Fruit fly (Drosophila melanogaster) whole organism, embryonic: ENCODE measurements around the gene Karybeta3.
A peak's percentile ranks its signal among the peaks of the same experiment; 100 is the strongest.

ENCODE experiments used
- Atf6 ChIP-seq: fragments of 200-800 bp; sonication (Bioruptor generic); IDR thresholded peaks from 2 replicates; pipeline ENCODE4 v1.3.6; 2022; ENCODE audit warnings: missing biosample characterization, missing genetic modification characterization
- CG10267 ChIP-seq: fragments of 200-800 bp; sonication (Bioruptor generic); optimal IDR thresholded peaks from 2 replicates; lab custom pipeline; 2018; ENCODE audit warnings: missing biosample characterization, mild to moderate bottlenecking, missing genetic modification characterization, moderate library complexity
- CG11696 ChIP-seq: fragments of 200-800 bp; sonication (Bioruptor generic); IDR thresholded peaks from 2 replicates; pipeline ENCODE4 v1.3.6; 2022; ENCODE audit warnings: missing biosample characterization, missing genetic modification characterization
- CG12659 ChIP-seq: fragments of 200-800 bp; sonication (Bioruptor generic); optimal IDR thresholded peaks from 3 replicates; lab custom pipeline; 2017; ENCODE audit warnings: mild to moderate bottlenecking, missing biosample characterization, missing genetic modification reagents, missing genetic modification characterization
- CG14710 ChIP-seq: fragments of 200-800 bp; sonication (Bioruptor generic); optimal IDR thresholded peaks from 3 replicates; lab custom pipeline; 2019; ENCODE audit warnings: missing biosample characterization, mild to moderate bottlenecking, missing genetic modification characterization, moderate library complexity
- CG17829 ChIP-seq: fragments of 200-800 bp; optimal IDR thresholded peaks from 2 replicates; lab custom pipeline; 2019; ENCODE audit warnings: missing biosample characterization, mild to moderate bottlenecking, missing genetic modification characterization, moderate library complexity
- CG2129 ChIP-seq: fragments of 200-800 bp; sonication (Bioruptor generic); IDR thresholded peaks from 2 replicates; pipeline ENCODE4 v1.3.6; 2022; ENCODE audit warnings: missing biosample characterization, missing genetic modification characterization; ENCODE audit not compliant: partially characterized antibody
- CG2712 ChIP-seq: fragments of 200-800 bp; optimal IDR thresholded peaks from 3 replicates; lab custom pipeline; 2019; ENCODE audit warnings: missing biosample characterization, mild to moderate bottlenecking, missing genetic modification characterization, moderate library complexity
- CG30020 ChIP-seq: fragments of 200-800 bp; optimal IDR thresholded peaks from 2 replicates; lab custom pipeline; 2019; ENCODE audit warnings: missing biosample characterization, mild to moderate bottlenecking, missing genetic modification characterization, moderate library complexity
- CG34224 ChIP-seq: fragments of 200-800 bp; sonication (Bioruptor generic); IDR thresholded peaks from 3 replicates; pipeline ENCODE4 v1.3.6; 2022; ENCODE audit warnings: missing biosample characterization, missing genetic modification characterization; ENCODE audit not compliant: partially characterized antibody
- CG3995 ChIP-seq: fragments of 200-800 bp; sonication (Bioruptor generic); optimal IDR thresholded peaks from 3 replicates; lab custom pipeline; 2016; ENCODE audit warnings: missing biosample characterization, missing genetic modification characterization
- CG4617 ChIP-seq: fragments of 200-800 bp; sonication (Bioruptor generic); optimal IDR thresholded peaks from 3 replicates; lab custom pipeline; 2016; ENCODE audit warnings: missing biosample characterization, missing genetic modification characterization, borderline replicate concordance
- CG4820 ChIP-seq: fragments of 200-800 bp; sonication (Bioruptor generic); optimal IDR thresholded peaks from 3 replicates; lab custom pipeline; 2016; ENCODE audit warnings: missing biosample characterization, missing genetic modification characterization
- CG7357 ChIP-seq: fragments of 200-800 bp; sonication (Bioruptor generic); IDR thresholded peaks from 3 replicates; pipeline ENCODE4 v1.3.6; 2022; ENCODE audit warnings: missing biosample characterization, missing genetic modification characterization
- CG7745 ChIP-seq: fragments of 200-800 bp; sonication (Bioruptor generic); optimal IDR thresholded peaks from 2 replicates; lab custom pipeline; 2018; ENCODE audit warnings: missing biosample characterization, mild to moderate bottlenecking, missing genetic modification characterization, moderate library complexity
- CG7963 ChIP-seq: fragments of 200-800 bp; sonication (Bioruptor generic); IDR thresholded peaks from 3 replicates; pipeline ENCODE4 v1.3.6; 2022; ENCODE audit warnings: missing biosample characterization, missing genetic modification characterization; ENCODE audit not compliant: partially characterized antibody
- CG8924 ChIP-seq: fragments of 200-800 bp; optimal IDR thresholded peaks from 3 replicates; lab custom pipeline; 2019; ENCODE audit warnings: missing biosample characterization, mild to moderate bottlenecking, missing genetic modification characterization, moderate library complexity
- CG9876 ChIP-seq: fragments of 200-800 bp; sonication (Bioruptor generic); optimal IDR thresholded peaks from 2 replicates; lab custom pipeline; 2016; ENCODE audit warnings: missing biosample characterization, missing genetic modification characterization
- Dp ChIP-seq: fragments of 200-800 bp; sonication (Bioruptor generic); optimal IDR thresholded peaks from 2 replicates; lab custom pipeline; 2018; ENCODE audit warnings: missing biosample characterization, mild to moderate bottlenecking, missing genetic modification characterization, moderate library complexity
- Dref ChIP-seq: fragments of 200-800 bp; sonication (Bioruptor generic); IDR thresholded peaks from 2 replicates; pipeline ENCODE4 v1.3.6; 2022; ENCODE audit warnings: missing biosample characterization, missing genetic modification characterization
- E2f2 ChIP-seq: fragments of 200-800 bp; sonication (Bioruptor generic); IDR thresholded peaks from 2 replicates; pipeline ENCODE4 v1.3.6; 2022; ENCODE audit warnings: missing biosample characterization, missing genetic modification characterization
- Elba2 ChIP-seq: fragments of 200-800 bp; sonication (Bioruptor generic); optimal IDR thresholded peaks from 3 replicates; lab custom pipeline; 2016; ENCODE audit warnings: missing biosample characterization, missing genetic modification characterization
- H2.0 ChIP-seq: fragments of 200-800 bp; sonication (Bioruptor generic); IDR thresholded peaks from 2 replicates; pipeline ENCODE4 v1.3.6; 2022; ENCODE audit warnings: missing biosample characterization, missing genetic modification characterization
- Med ChIP-seq: fragments of 200-800 bp; sonication (Bioruptor generic); peaks from one replicate; lab custom pipeline; 2016; ENCODE audit warnings: missing biosample characterization, missing genetic modification characterization, mild to moderate bottlenecking, inconsistent platforms, moderate library complexity
- Myb ChIP-seq: fragments of 200-800 bp; sonication (Bioruptor generic); optimal IDR thresholded peaks from 2 replicates; lab custom pipeline; 2016; ENCODE audit warnings: missing biosample characterization, missing genetic modification characterization
- Scr ChIP-seq: fragments of 200-800 bp; sonication (Bioruptor generic); IDR thresholded peaks from 2 replicates; pipeline ENCODE4 v1.3.6; 2022; ENCODE audit warnings: missing biosample characterization, missing genetic modification characterization; ENCODE audit not compliant: partially characterized antibody
- Sin3A ChIP-seq: fragments of >200 bp; optimal IDR thresholded peaks from 2 replicates; lab custom pipeline; 2018
- Sry-β ChIP-seq: fragments of 200-800 bp; sonication (Bioruptor generic); optimal IDR thresholded peaks from 2 replicates; lab custom pipeline; 2018; ENCODE audit warnings: missing biosample characterization, mild to moderate bottlenecking, missing genetic modification characterization, moderate library complexity
- Sry-δ ChIP-seq: fragments of 200-800 bp; sonication (Bioruptor generic); optimal IDR thresholded peaks from 2 replicates; lab custom pipeline; 2016; ENCODE audit warnings: missing biosample characterization, missing genetic modification characterization
- Stat92E ChIP-seq, 3 experiments: fragments of >200 bp in 2 of 3; fragments of 200-800 bp in 1 of 3; sonication (Bioruptor generic) in 1 of 3; optimal IDR thresholded peaks; 2 replicates each; lab custom pipeline; 2017 to 2019; ENCODE audit warnings: missing biosample characterization in 3 of 3, missing genetic modification characterization in 3 of 3, mild to moderate bottlenecking in 1 of 3, moderate library complexity in 1 of 3
- ato ChIP-seq: fragments of 200-800 bp; sonication (Bioruptor generic); IDR thresholded peaks from 2 replicates; pipeline ENCODE4 v1.3.6; 2022; ENCODE audit warnings: missing biosample characterization, missing genetic modification characterization; ENCODE audit not compliant: partially characterized antibody
- bab2 ChIP-seq: fragments of 200-800 bp; sonication (Bioruptor generic); optimal IDR thresholded peaks from 2 replicates; lab custom pipeline; 2016; ENCODE audit warnings: missing biosample characterization, missing genetic modification characterization
- bcd ChIP-seq: fragments of 200-800 bp; sonication (Bioruptor generic); optimal IDR thresholded peaks from 2 replicates; lab custom pipeline; 2017; ENCODE audit warnings: missing biosample characterization, mild to moderate bottlenecking, missing genetic modification characterization
- chinmo ChIP-seq: fragments of 200-800 bp; sonication (Bioruptor generic); IDR thresholded peaks from 4 replicates; pipeline ENCODE4 v1.3.6; 2022; ENCODE audit warnings: missing biosample characterization, missing genetic modification characterization; ENCODE audit not compliant: partially characterized antibody
- chm ChIP-seq: fragments of 200-800 bp; sonication (Bioruptor generic); IDR thresholded peaks from 2 replicates; pipeline ENCODE4 v1.3.6; 2022; ENCODE audit warnings: missing biosample characterization, missing genetic modification characterization
- crp ChIP-seq, 2 experiments: fragments of 200-800 bp; sonication (Bioruptor generic); optimal IDR thresholded peaks; 2 replicates in 1 of 2; 3 replicates in 1 of 2; lab custom pipeline; 2017; ENCODE audit warnings: missing biosample characterization in 2 of 2, missing genetic modification characterization in 2 of 2, mild to moderate bottlenecking in 1 of 2, moderate library complexity in 1 of 2
- disco-r ChIP-seq: fragments of 200-800 bp; sonication (Bioruptor generic); optimal IDR thresholded peaks from 2 replicates; lab custom pipeline; 2016; ENCODE audit warnings: missing biosample characterization, missing genetic modification characterization
- grau ChIP-seq: fragments of 200-800 bp; optimal IDR thresholded peaks from 3 replicates; lab custom pipeline; 2019; ENCODE audit warnings: missing biosample characterization, mild to moderate bottlenecking, missing genetic modification characterization, moderate library complexity
- inv ChIP-seq: fragments of 200-800 bp; sonication (Bioruptor generic); IDR thresholded peaks from 2 replicates; pipeline ENCODE4 v1.3.6; 2022; ENCODE audit warnings: missing biosample characterization, missing genetic modification characterization; ENCODE audit not compliant: partially characterized antibody
- jigr1 ChIP-seq: fragments of 200-800 bp; sonication (Bioruptor generic); IDR thresholded peaks from 3 replicates; pipeline ENCODE4 v1.3.6; 2022; ENCODE audit warnings: missing biosample characterization, missing genetic modification characterization
- knrl ChIP-seq: fragments of 200-800 bp; sonication (Bioruptor generic); IDR thresholded peaks from 3 replicates; pipeline ENCODE4 v1.3.6; 2022; ENCODE audit warnings: missing biosample characterization, missing genetic modification characterization; ENCODE audit not compliant: partially characterized antibody
- nerfin-2 ChIP-seq: fragments of 200-800 bp; sonication (Bioruptor generic); IDR thresholded peaks from 2 replicates; pipeline ENCODE4 v1.3.6; 2022; ENCODE audit warnings: missing biosample characterization, missing genetic modification characterization; ENCODE audit not compliant: partially characterized antibody
- row ChIP-seq: fragments of 200-800 bp; sonication (Bioruptor generic); IDR thresholded peaks from 3 replicates; pipeline ENCODE4 v1.3.6; 2022; ENCODE audit warnings: missing biosample characterization, missing genetic modification characterization
- salm ChIP-seq: fragments of 200-800 bp; sonication (Bioruptor generic); optimal IDR thresholded peaks from 2 replicates; lab custom pipeline; 2018; ENCODE audit warnings: missing biosample characterization, mild to moderate bottlenecking, missing genetic modification characterization
- sens ChIP-seq: fragments of 200-800 bp; sonication (Bioruptor generic); peaks from one replicate; lab custom pipeline; 2016; ENCODE audit warnings: missing biosample characterization, missing genetic modification characterization
- sqz ChIP-seq: fragments of 200-800 bp; sonication (Bioruptor generic); optimal IDR thresholded peaks from 3 replicates; lab custom pipeline; 2018; ENCODE audit warnings: missing biosample characterization, mild to moderate bottlenecking, missing genetic modification characterization
- vvl ChIP-seq: fragments of 200-800 bp; sonication (Bioruptor generic); IDR thresholded peaks from 2 replicates; pipeline ENCODE4 v1.3.6; 2022; ENCODE audit warnings: missing biosample characterization, missing genetic modification characterization
- zen ChIP-seq: fragments of 200-800 bp; sonication (Bioruptor generic); optimal IDR thresholded peaks from 3 replicates; lab custom pipeline; 2018; ENCODE audit warnings: missing biosample characterization, mild to moderate bottlenecking, missing genetic modification characterization, moderate library complexity
- zen2 ChIP-seq: fragments of 200-800 bp; sonication (Bioruptor generic); IDR thresholded peaks from 3 replicates; pipeline ENCODE4 v1.3.6; 2022; ENCODE audit warnings: missing biosample characterization, missing genetic modification characterization; ENCODE audit not compliant: partially characterized antibody

Karybeta3 gene

DNA sequence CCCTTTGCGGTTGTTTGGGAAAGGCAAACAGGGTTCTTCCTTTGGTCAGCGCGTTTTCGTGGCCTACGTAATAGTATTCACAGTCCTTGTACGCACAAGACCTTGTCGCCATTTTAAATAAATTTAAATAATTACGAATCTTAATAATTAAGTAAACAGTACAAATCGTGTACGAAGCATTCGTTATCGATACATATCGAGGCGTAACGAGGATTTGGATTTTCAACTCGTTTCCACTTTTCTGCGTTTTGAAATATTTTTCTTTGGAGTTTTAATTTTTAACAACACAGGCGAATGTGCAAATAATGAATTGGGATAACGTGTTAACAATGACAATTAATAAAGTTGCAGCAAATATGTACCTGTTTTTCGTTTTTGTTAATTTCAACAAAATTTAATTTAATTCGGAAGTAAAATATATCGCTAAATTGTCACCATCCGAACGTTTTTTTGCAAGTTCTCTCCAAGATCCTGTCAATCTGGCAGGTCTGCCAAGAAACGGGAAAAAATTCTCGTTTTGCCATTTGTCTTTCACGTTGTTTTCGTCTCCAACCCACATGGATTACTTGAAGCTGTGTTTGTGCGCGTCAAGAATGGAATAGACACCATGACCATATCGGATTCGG, 3.4 kb upstream of the Karybeta3 start, which contains the start of the genes Dlip2 and rpk (continued):
- TF ChIP-seq zen2 (GFP tag; lab: Robert Waterston, UW) (peak; percentile 88; the same call in 2 of the 3 replicates), CG2712 (tag; lab: Kevin White, UChicago) (peak; percentile 5), chinmo (GFP tag; lab: Robert Waterston, UW) (peak; percentile 66; the same call in 1 of the 4 replicates), bcd (GFP tag; lab: Kevin White, UChicago) (no peak), sens (GFP tag; lab: Kevin White, UChicago) (peak; percentile 74), CG7357 (peak; percentile 92), nerfin-2 (GFP tag; lab: Robert Waterston, UW) (peak; percentile 62; the same call in 1 of the 2 replicates), Stat92E (GFP tag; optimal IDR thresholded peaks at IDR 0.05; lab: Kevin White, UChicago) (no peak), disco-r (GFP tag; lab: Kevin White, UChicago) (no peak), ato (GFP tag; lab: Robert Waterston, UW) (peak; percentile 89), CG11696 (GFP tag; lab: Robert Waterston, UW) (no peak), Sin3A (lab: Kevin White, UChicago) (peak; percentile 6), CG2129 (GFP tag; lab: Robert Waterston, UW) (peak; percentile 71), salm (no peak), jigr1 (no peak), CG30020 (peak; percentile 89), row (GFP tag; lab: Robert Waterston, UW) (peak; percentile 66; the same call in 2 of the 3 replicates), CG12659 (GFP tag; lab: Kevin White, UChicago) (peak; percentile 12), CG14710 (peak; percentile 42), Sry-δ (GFP tag; lab: Kevin White, UChicago) (peak; percentile 63), inv (GFP tag; lab: Robert Waterston, UW) (peak; percentile 79), CG8924 (tag; lab: Kevin White, UChicago) (peak; percentile 30), CG4617 (GFP tag; lab: Kevin White, UChicago) (peak; percentile 38), CG34224 (GFP tag; lab: Robert Waterston, UW) (peak; percentile 93), Scr (GFP tag; lab: Robert Waterston, UW) (peak; percentile 89), Atf6 (no peak), grau (peak; percentile 4), CG4820 (GFP tag; lab: Kevin White, UChicago) (no peak), CG7745 (tag; lab: Kevin White, UChicago) (peak; percentile 81), bab2 (GFP tag; lab: Kevin White, UChicago) (no peak), E2f2 (GFP tag; lab: Robert Waterston, UW) (peak; percentile 51), vvl (GFP tag; lab: Robert Waterston, UW) (peak; percentile 79), CG9876 (GFP tag; lab: Kevin White, UChicago) (no peak), chm (GFP tag; lab: Robert Waterston, UW) (no peak), Myb (peak; percentile 32), CG7963 (GFP tag; lab: Robert Waterston, UW) (peak; percentile 73; the same call in 2 of the 3 replicates), Dp (peak; percentile 49), knrl (GFP tag; lab: Robert Waterston, UW) (peak; percentile 89), CG10267 (peak; percentile 30), CG17829 (tag; lab: Kevin White, UChicago) (peak; percentile 45), zen (tag; lab: Kevin White, UChicago) (peak; percentile 44), CG3995 (GFP tag; lab: Kevin White, UChicago) (peak; percentile 12), sqz (GFP tag; lab: Kevin White, UChicago) (no peak), Med (GFP tag; lab: Kevin White, UChicago) (peak; percentile 55), H2.0 (GFP tag; lab: Robert Waterston, UW) (no peak), crp (GFP tag; optimal IDR thresholded peaks at IDR 0.05; lab: Kevin White, UChicago) (no peak), Sry-β (GFP tag; lab: Kevin White, UChicago) (peak; percentile 62), Dref (GFP tag; lab: Robert Waterston, UW) (peak; percentile 72), Elba2 (GFP tag; lab: Kevin White, UChicago) (no peak)
